Worm (Caenorhabditis elegans) whole organism, midembryonic: ENCODE measurements around the gene ddp-1.

Experiments used
- T22C8.4 ChIP-seq: fragments of 200-800 bp; sonication (Bioruptor generic); IDR thresholded peaks from 2 replicates; pipeline ENCODE4 v1.3.6; 2022; ENCODE audit warnings: missing genetic modification characterization, missing compliant biosample characterization
- cog-1 ChIP-seq: sonication (generic microtip); optimal IDR thresholded peaks from 2 replicates; lab custom pipeline; 2016; ENCODE audit warnings: missing genetic modification characterization, missing compliant biosample characterization
- flt-1 ChIP-seq: fragments of 200-800 bp; sonication (Bioruptor generic); IDR thresholded peaks from 2 replicates; pipeline ENCODE4 v1.3.6; 2022; ENCODE audit warnings: missing genetic modification characterization, missing compliant biosample characterization
- klf-2 ChIP-seq: fragments of 200-800 bp; sonication (Bioruptor generic); conservative IDR thresholded peaks from 2 replicates; pipeline ENCODE4 v1.3.6; 2022; ENCODE audit warnings: missing genetic modification reagents, missing genetic modification characterization, missing compliant biosample characterization
- med-1 ChIP-seq: sonication (generic microtip); optimal IDR thresholded peaks from 2 replicates; lab custom pipeline; 2017; ENCODE audit warnings: missing genetic modification characterization, mild to moderate bottlenecking, missing compliant biosample characterization, antibody characterized with exemption, missing genetic modification reagents; ENCODE audit not compliant: insufficient read depth
- ref-1 ChIP-seq: fragments of 200-800 bp; sonication (Bioruptor generic); conservative IDR thresholded peaks from 2 replicates; pipeline ENCODE4 v1.3.6; 2022; ENCODE audit warnings: missing genetic modification reagents, missing genetic modification characterization, missing compliant biosample characterization
- tab-1 ChIP-seq: fragments of 200-800 bp; sonication (Bioruptor generic); IDR thresholded peaks from 2 replicates; pipeline ENCODE4 v1.3.6; 2022; ENCODE audit warnings: missing genetic modification characterization, missing compliant biosample characterization
- ztf-23 ChIP-seq: fragments of 200-800 bp; sonication (Bioruptor generic); IDR thresholded peaks from 2 replicates; pipeline ENCODE4 v1.3.6; 2022; ENCODE audit warnings: missing genetic modification reagents, missing genetic modification characterization, missing compliant biosample characterization
- ztf-29 ChIP-seq: fragments of 200-800 bp; sonication (Bioruptor generic); IDR thresholded peaks from 2 replicates; pipeline ENCODE4 v1.3.6; 2022; ENCODE audit warnings: missing genetic modification reagents, missing genetic modification characterization, missing compliant biosample characterization

Gene ddp-1

DNA sequence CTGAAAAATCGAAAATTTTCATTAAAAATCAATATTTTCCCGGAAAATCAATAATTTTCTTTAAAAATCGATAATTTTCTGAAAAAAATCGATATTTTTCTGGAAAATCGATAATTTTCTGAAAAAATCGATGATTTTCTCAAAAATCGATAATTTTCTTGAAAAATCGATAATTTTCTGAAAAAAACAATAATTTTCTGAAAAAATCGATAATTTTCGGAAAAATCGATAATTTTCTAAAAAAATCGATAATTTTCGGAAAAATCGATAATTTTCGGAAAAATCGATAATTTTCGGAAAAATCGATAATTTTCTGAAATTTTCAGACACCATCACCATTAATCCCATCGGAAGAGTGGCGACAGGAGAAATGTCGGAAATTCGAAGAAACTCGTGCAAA, 19.2 kb downstream of the ddp-1 start:
- TF ChIP-seq T22C8.4 (GFP tag; lab: Robert Waterston, UW): peak; percentile 99
- no peak for TF ChIP-seq flt-1 (GFP tag; lab: Robert Waterston, UW)

DNA sequence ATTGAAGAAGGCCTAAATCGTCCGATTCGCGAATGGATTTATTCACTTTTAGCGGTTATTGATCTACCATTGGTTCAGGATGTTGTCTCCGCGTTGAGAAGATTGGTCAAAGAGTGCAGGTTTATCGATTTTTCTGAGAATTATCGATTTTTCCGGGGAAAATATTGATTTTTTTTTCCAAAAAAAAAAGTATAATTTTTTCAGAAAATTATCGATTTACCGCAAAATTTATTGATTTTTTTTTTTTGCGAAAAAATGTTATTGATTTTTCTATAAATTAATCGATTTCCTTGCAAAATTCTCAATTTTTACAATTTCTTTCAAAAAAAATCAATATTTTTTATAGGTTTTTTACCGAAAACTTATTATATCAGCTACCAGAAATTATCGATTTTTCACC, 20.5 kb downstream of the ddp-1 start:
- TF ChIP-seq ztf-23 (GFP tag; lab: Robert Waterston, UW) (no peak), med-1 (no peak), ref-1 (GFP tag; lab: Robert Waterston, UW) (no peak), T22C8.4 (GFP tag; lab: Robert Waterston, UW) (peak; percentile 81), flt-1 (GFP tag; lab: Robert Waterston, UW) (no peak), klf-2 (no peak), cog-1 (tag; lab: Kevin White, UChicago) (no peak)

DNA sequence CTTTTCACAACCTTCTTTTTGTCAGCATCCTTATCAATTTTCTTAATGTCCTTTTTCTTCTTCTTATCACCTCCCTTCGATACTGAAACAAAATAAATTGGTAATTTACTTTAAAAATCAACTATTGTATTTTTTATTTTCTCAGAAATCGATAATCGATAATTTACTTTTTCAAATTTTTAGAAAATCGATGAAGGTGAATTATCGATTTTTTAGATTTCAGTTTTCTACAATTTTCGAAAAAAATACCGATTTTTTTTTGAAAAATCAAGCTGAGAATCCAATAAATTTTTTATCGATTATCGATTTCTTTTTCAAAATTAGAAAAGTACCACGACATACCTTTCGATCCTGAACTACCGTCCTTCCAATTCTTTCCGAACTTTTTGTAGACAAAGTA, 23.0 kb downstream of the ddp-1 start:
- TF ChIP-seq cog-1 (tag; lab: Kevin White, UChicago): no peak
- TF ChIP-seq klf-2: no peak
- peak; percentile 59; the same call in 1 of the 2 replicates for TF ChIP-seq T22C8.4 (GFP tag; lab: Robert Waterston, UW)
- TF ChIP-seq ztf-23 (GFP tag; lab: Robert Waterston, UW): no peak
- TF ChIP-seq tab-1 (GFP tag; lab: Robert Waterston, UW): no peak

DNA sequence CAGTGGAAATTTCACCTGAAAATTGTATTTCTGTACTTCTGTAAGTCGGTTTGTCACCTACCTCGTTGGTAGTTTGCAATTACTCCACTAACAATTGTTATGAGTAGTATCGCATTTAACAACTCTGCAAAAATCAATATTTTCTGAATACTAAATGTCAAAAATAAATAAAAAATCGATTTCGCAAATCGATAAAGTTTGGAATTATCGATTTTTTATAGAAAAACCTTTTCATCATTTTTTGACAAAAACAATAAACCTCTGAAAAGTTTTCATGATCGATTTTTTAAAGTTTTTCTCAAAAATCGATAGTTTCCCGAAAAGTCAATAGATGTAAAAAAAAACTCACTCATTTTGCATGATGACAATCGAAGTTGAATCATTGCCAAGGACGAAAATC, 27.2 kb downstream of the ddp-1 start:
- TF ChIP-seq ref-1 (GFP tag; lab: Robert Waterston, UW) (no peak), ztf-29 (no peak), T22C8.4 (GFP tag; lab: Robert Waterston, UW) (peak; percentile 41; the same call in 1 of the 2 replicates), klf-2 (no peak), tab-1 (GFP tag; lab: Robert Waterston, UW) (no peak)

DNA sequence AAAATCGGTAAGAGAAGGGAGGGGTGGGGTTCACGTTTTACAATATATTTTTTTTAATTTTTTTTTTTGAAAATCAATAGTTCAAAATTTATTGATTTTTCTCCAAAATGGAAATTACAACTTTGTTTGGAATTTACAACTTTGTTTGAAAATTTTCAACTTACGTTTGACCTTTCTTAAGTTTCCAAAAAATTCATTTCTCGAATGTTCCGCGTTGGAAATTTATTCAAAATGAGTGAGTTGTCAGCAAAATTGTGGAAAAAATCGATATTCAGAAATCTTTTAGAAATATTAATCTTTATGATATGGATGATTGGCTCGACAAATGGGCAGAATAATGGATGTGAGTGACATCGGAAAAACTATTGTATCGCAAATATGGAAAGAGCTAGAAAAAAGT, 27.7 kb downstream of the ddp-1 start, which contains the start of gene B0524.3:
B0524.3 (plus strand) TSS at position 301 of the 400 bp plus-strand sequence.
- TF ChIP-seq flt-1 (GFP tag; lab: Robert Waterston, UW): no peak
- no peak for TF ChIP-seq tab-1 (GFP tag; lab: Robert Waterston, UW)
- TF ChIP-seq cog-1 (tag; lab: Kevin White, UChicago): no peak
- TF ChIP-seq T22C8.4 (GFP tag; lab: Robert Waterston, UW): no peak
- no peak for TF ChIP-seq ref-1 (GFP tag; lab: Robert Waterston, UW)
- no peak for TF ChIP-seq klf-2
- no peak for TF ChIP-seq ztf-29
- TF ChIP-seq ztf-23 (GFP tag; lab: Robert Waterston, UW): no peak
- TF ChIP-seq med-1: no peak

DNA sequence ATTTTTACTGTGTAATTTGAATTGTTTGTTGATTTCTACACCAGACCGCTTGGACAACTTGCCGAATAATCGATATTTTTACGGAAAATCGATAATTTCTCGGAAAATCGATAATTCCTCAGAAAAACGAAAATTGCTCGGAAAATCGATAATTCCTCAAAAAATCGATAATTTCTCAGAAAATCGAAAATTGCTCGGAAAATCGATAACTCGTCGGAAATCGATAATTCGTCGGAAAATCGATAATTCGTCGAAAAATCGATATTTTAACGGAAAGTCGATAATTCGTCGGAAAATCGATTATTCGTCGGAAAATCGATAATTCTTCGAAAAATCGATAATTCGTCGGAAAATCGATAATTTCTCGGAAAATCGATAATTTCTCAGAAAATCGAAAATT, 32.5 kb downstream of the ddp-1 start:
- TF ChIP-seq T22C8.4 (GFP tag; lab: Robert Waterston, UW): peak; percentile 97

DNA sequence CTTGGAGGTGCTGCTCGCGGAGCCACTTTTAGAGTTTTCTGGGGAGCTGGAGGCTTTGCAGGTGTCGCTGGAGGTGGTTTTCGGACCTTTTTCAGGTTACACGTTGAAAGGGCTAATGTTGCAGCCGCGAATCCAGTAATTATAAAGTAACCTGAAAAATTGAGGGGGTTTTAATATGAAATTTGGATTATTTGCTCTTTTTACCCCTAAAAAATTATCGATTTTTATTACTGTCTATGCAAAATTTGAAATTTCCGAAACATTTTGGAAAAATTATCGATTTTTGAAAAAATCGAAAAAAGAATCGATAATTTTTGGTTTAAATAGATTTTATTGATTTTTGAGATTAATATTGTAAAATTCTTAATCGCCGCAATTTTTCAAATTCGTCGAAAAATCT, 33.7 kb downstream of the ddp-1 start:
- TF ChIP-seq ztf-29: no peak
- peak; percentile 59 for TF ChIP-seq T22C8.4 (GFP tag; lab: Robert Waterston, UW)

DNA sequence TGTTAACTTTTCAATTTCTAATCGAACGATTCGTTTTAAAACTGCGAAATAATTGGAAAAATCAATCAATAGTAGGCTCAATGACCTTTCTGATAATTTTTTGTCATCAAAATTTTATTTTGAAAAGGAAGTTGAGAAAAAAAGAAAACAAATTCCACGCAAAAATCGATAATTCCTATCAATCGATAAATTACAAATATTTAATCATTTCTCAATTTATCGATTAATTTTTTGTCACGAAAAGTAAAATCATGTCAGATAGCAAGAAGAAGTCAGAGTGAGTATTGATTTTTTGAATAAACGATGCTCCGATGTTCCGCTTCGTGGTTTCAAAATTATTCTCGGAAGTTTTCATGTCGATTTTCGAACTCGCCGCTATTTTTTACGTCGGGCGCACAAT, 34.2 kb downstream of the ddp-1 start, which contains the start of the genes B0524.5 and B0524.2:
B0524.5 (minus strand) TSS at position 40 of the 400 bp plus-strand sequence.
B0524.2 (plus strand) TSS at position 207 of the 400 bp plus-strand sequence.
- TF ChIP-seq cog-1 (tag; lab: Kevin White, UChicago): no peak
- no peak for TF ChIP-seq flt-1 (GFP tag; lab: Robert Waterston, UW)
- TF ChIP-seq tab-1 (GFP tag; lab: Robert Waterston, UW): no peak
- TF ChIP-seq ztf-23 (GFP tag; lab: Robert Waterston, UW): no peak
- TF ChIP-seq ztf-29: no peak
- TF ChIP-seq T22C8.4 (GFP tag; lab: Robert Waterston, UW): peak; percentile 62
- TF ChIP-seq med-1: no peak

DNA sequence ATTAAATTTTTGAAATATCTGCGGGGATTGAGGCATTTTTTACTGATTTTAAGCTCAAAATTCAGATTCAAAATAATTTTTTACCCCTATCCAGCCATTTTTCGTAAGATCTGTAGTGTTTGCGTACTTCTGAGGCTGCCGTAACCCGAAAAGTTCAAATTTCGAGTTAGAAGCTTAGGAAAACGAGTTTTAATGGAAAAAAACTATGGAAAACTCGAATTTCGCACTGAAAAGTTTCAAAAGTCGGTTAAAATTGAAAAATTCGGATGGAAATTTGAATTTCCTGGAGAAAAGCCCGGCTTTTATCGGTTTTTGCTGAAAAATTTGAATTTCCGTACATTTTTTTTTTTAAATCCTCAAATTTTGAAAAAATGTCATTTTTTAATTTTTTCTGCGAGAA, 44.3 kb downstream of the ddp-1 start:
- TF ChIP-seq ref-1 (GFP tag; lab: Robert Waterston, UW) (no peak), T22C8.4 (GFP tag; lab: Robert Waterston, UW) (no peak), flt-1 (GFP tag; lab: Robert Waterston, UW) (no peak), ztf-23 (GFP tag; lab: Robert Waterston, UW) (no peak), ztf-29 (no peak), med-1 (no peak), klf-2 (no peak), cog-1 (tag; lab: Kevin White, UChicago) (no peak), tab-1 (GFP tag; lab: Robert Waterston, UW) (no peak)

DNA sequence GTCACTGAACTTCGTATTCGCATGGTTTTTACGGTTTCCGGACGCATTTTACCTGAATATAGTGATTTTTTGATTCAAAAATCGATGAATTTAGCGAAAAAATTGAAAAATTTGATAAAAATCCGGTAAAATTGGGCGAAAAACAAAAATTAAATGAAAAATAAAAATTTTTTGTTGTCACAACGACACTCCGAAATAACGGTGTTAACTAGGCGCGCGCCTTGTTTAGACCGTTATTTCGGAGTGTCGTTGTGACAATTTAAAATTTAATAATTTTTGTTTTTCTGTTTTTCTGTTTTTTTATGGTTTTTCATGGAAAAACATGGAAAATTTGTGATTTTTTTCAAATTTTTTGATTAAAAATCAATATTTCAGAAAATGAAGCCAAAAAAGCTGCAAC, 45.9 kb downstream of the ddp-1 start, which contains the start of the genes B0524.6 and pqn-41:
B0524.6 (minus strand) TSS at position 52 of the 400 bp plus-strand sequence.
pqn-41 (plus strand) TSS at position 370 of the 400 bp plus-strand sequence.
- TF ChIP-seq med-1 (no peak), flt-1 (GFP tag; lab: Robert Waterston, UW) (no peak), klf-2 (no peak), ztf-29 (no peak), tab-1 (GFP tag; lab: Robert Waterston, UW) (no peak), cog-1 (tag; lab: Kevin White, UChicago) (no peak), ref-1 (GFP tag; lab: Robert Waterston, UW) (no peak), T22C8.4 (GFP tag; lab: Robert Waterston, UW) (no peak), ztf-23 (GFP tag; lab: Robert Waterston, UW) (no peak)
